Fruit fly (Drosophila melanogaster): Measurements from ENCODE around the gene CG2938.
A peak's percentile ranks its signal among the peaks of the same experiment; 100 is the strongest.

Gene CG2938

DNA sequence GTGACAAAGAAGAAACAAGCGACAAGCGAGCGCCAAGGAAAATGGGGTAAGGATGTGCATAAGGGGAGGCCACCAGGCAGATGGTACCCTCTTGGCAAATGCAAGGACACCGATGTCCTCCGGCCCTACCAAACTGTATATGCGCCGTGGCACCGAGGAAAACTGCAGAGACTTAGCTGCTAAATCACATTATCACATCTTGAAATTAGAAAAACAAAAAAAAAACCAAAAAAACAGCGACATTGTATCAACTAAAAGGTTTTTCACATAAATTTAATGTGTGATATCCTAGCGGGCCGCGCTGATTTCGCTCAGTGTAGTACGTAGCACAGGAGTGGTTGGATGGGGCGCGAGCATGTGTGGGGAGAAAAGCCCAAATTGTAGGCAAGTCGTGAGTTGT, 7.7 kb downstream of the CG2938 start:
- TF ChIP-seq Rfx (GFP tag; IDR thresholded peaks at IDR 0.05) (0 out of 2 replicates have a peak, but pooled peaks have one; percentile 20), lbe (GFP tag; optimal IDR thresholded peaks at IDR 0.05) (no peak), gem (tag; optimal IDR thresholded peaks at IDR 0.05) (peak; percentile 10), CG17359 (tag; optimal IDR thresholded peaks at IDR 0.05) (no peak), row (GFP tag; IDR thresholded peaks at IDR 0.05) (0 out of 3 replicates have a peak, but pooled peaks have one; percentile 12), Ptx1 (GFP tag; IDR thresholded peaks at IDR 0.05) (0 out of 2 replicates have a peak, but pooled peaks have one; percentile 20), CG4617 (GFP tag; optimal IDR thresholded peaks at IDR 0.05; ENCODE audit: borderline replicate concordance) (no peak), CG11247 (GFP tag; IDR thresholded peaks at IDR 0.05) (0 out of 2 replicates have a peak, but pooled peaks have one; percentile 40), CG2120 (GFP tag; optimal IDR thresholded peaks at IDR 0.05) (peak; percentile 43), CG18599 (GFP tag; optimal IDR thresholded peaks at IDR 0.05) (peak; percentile 19), Med (GFP tag) (peak; percentile 88), CG2678 (tag; optimal IDR thresholded peaks at IDR 0.05) (peak; percentile 3), CG32532 (GFP tag; IDR thresholded peaks at IDR 0.05) (0 out of 2 replicates have a peak, but pooled peaks have one; percentile 12), dmrt99B (tag; optimal IDR thresholded peaks at IDR 0.05) (peak; percentile 25), vvl (GFP tag; IDR thresholded peaks at IDR 0.05) (peak; percentile 20; the same call in 1 of the 2 replicates), CG11093 (GFP tag; IDR thresholded peaks at IDR 0.05) (no peak), Ets65A (GFP tag) (peak; percentile 94), Fer1 (GFP tag; optimal IDR thresholded peaks at IDR 0.05) (peak; percentile 23), CG7839 (tag; optimal IDR thresholded peaks at IDR 0.05) (peak; percentile 29), H2.0 (GFP tag; IDR thresholded peaks at IDR 0.05) (no peak), sisA (GFP tag; IDR thresholded peaks at IDR 0.05) (peak; percentile 5; the same call in 1 of the 2 replicates), sima (GFP tag; optimal IDR thresholded peaks at IDR 0.05) (peak; percentile 17), sens (GFP tag) (peak; percentile 27), HLHmδ (GFP tag; optimal IDR thresholded peaks at IDR 0.05) (no peak), CG11504 (tag; optimal IDR thresholded peaks at IDR 0.05) (peak; percentile 15), esg (GFP tag; conservative IDR thresholded peaks at IDR 0.05) (0 out of 2 replicates have a peak, but pooled peaks have one; percentile 17), Max (GFP tag; optimal IDR thresholded peaks at IDR 0.05) (no peak), Drgx (GFP tag; IDR thresholded peaks at IDR 0.05) (0 out of 2 replicates have a peak, but pooled peaks have one; percentile 34), lab (GFP tag; optimal IDR thresholded peaks at IDR 0.05) (peak; percentile 2), Meics (GFP tag; optimal IDR thresholded peaks at IDR 0.05) (peak; percentile 17)

DNA sequence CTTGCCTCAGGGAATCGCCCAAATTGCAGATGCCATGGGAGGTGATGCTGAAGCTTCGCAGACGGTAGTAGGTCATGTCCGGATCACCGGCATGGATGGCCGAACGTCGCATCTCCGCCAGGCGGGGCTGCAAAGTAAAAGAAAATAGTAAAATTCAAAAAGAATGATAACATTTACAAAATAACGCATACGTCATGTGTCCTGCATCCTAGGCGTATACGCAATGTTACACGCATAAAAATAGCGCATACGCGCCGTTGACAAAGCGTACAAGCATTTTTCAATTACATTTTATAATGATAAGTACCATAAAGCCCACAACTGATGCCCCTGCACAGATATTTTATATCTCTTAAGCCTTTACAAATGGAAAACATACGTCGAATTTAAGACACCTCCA, 34.3 kb downstream of the CG2938 start:
- TF ChIP-seq CG5953 (GFP tag; IDR thresholded peaks at IDR 0.05) (no peak), CG7372 (GFP tag; IDR thresholded peaks at IDR 0.05) (peak; percentile 64), Ets65A (GFP tag) (peak; percentile 70)

DNA sequence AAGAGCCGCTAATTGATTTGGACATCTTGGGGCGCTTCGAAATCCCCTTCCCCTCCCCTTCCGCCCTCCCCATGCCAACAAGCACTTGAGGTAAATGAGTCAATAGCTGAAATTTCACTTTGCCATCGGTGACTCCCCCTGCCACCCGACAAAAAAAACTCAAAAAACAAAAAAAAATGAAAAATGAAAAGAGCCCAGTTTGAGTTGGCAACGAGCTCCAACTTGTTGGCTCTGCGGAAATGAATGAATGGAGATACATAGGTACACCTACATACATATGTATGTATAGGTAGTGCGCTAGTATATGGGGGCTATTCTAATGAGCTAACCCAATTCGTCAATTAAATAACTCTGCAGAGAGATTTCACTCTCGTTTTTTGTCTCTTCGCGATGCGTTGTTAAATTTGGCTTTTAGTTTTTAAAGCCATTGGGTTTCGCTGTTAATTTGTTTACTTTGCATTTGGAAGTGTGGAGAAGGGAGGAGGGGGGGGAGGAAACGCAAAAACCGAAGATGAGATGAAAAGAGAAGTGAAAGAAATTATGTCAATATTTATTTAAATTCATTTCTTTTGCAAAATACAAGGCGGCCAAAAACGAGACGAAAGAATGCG, 48.6 kb downstream of the CG2938 start:
- TF ChIP-seq CG7786 (GFP tag; optimal IDR thresholded peaks at IDR 0.05) (no peak), CG11723 (GFP tag; optimal IDR thresholded peaks at IDR 0.05) (no peak), ems (GFP tag; optimal IDR thresholded peaks at IDR 0.05) (no peak), CG15696 (tag; optimal IDR thresholded peaks at IDR 0.05) (no peak), cg (GFP tag; optimal IDR thresholded peaks at IDR 0.05) (peak; percentile 3), CG2875 (GFP tag; optimal IDR thresholded peaks at IDR 0.05) (no peak), Med (GFP tag) (peak; percentile 51), CG12104 (GFP tag; optimal IDR thresholded peaks at IDR 0.05) (no peak), z (GFP tag; IDR thresholded peaks at IDR 0.05) (peak; percentile 74; the same call in 2 of the 3 replicates), tna (GFP tag; IDR thresholded peaks at IDR 0.05; ENCODE audit: partially characterized antibody) (no peak), Bgb (GFP tag; IDR thresholded peaks at IDR 0.05; ENCODE audit: partially characterized antibody) (no peak), CG32772 (GFP tag; IDR thresholded peaks at IDR 0.05) (no peak), Dip3 (GFP tag; optimal IDR thresholded peaks at IDR 0.05) (no peak), ham (GFP tag; IDR thresholded peaks at IDR 0.05) (no peak), CG6854 (GFP tag; optimal IDR thresholded peaks at IDR 0.05) (no peak), CG15073 (GFP tag; optimal IDR thresholded peaks at IDR 0.05) (no peak), tap (tag; optimal IDR thresholded peaks at IDR 0.05) (no peak), lov (optimal IDR thresholded peaks at IDR 0.05) (no peak), lov (GFP tag; IDR thresholded peaks at IDR 0.05) (no peak)

Measured in whole organism, embryonic.